Fruit fly (Drosophila melanogaster) whole organism, embryonic: ENCODE measurements around the gene mRpL55.
A peak's percentile ranks its signal among the peaks of the same experiment; 100 is the strongest.

Experiments used
- Adf1 ChIP-seq: fragments of 200-800 bp; sonication (Bioruptor generic); IDR thresholded peaks from 2 replicates; pipeline ENCODE4 v1.3.6; 2022; ENCODE audit warnings: missing biosample characterization, missing genetic modification characterization
- B-H1 ChIP-seq: fragments of 200-800 bp; sonication (Bioruptor generic); IDR thresholded peaks from 3 replicates; pipeline ENCODE4 v1.3.6; 2022; ENCODE audit warnings: missing biosample characterization, missing genetic modification characterization
- Blimp-1 ChIP-seq: fragments of 200-800 bp; sonication (Bioruptor generic); optimal IDR thresholded peaks from 3 replicates; lab custom pipeline; 2018; ENCODE audit warnings: missing biosample characterization, missing genetic modification characterization, mild to moderate bottlenecking, moderate library complexity, missing genetic modification reagents
- Bteb2 ChIP-seq: fragments of 200-800 bp; sonication (Bioruptor generic); optimal IDR thresholded peaks from 2 replicates; lab custom pipeline; 2016; ENCODE audit warnings: missing biosample characterization, missing genetic modification characterization
- CG10321 ChIP-seq: fragments of 200-800 bp; sonication (Bioruptor generic); IDR thresholded peaks from 2 replicates; pipeline ENCODE4 v1.3.6; 2022; ENCODE audit warnings: missing biosample characterization, missing genetic modification characterization
- CG10431 ChIP-seq: fragments of 200-800 bp; sonication (Bioruptor generic); optimal IDR thresholded peaks from 3 replicates; lab custom pipeline; 2018; ENCODE audit warnings: missing biosample characterization, mild to moderate bottlenecking, missing genetic modification characterization
- CG10543 ChIP-seq: fragments of 200-800 bp; sonication (Bioruptor generic); optimal IDR thresholded peaks from 3 replicates; lab custom pipeline; 2017; ENCODE audit warnings: missing biosample characterization, mild to moderate bottlenecking, missing genetic modification characterization, moderate library complexity
- CG11093 ChIP-seq: fragments of 200-800 bp; sonication (Bioruptor generic); IDR thresholded peaks from 3 replicates; pipeline ENCODE4 v1.3.6; 2022; ENCODE audit warnings: missing biosample characterization, missing genetic modification characterization
- CG14710 ChIP-seq: fragments of 200-800 bp; sonication (Bioruptor generic); optimal IDR thresholded peaks from 3 replicates; lab custom pipeline; 2019; ENCODE audit warnings: missing biosample characterization, mild to moderate bottlenecking, missing genetic modification characterization, moderate library complexity
- CG15073 ChIP-seq: fragments of 200-800 bp; sonication (Bioruptor generic); optimal IDR thresholded peaks from 2 replicates; lab custom pipeline; 2016; ENCODE audit warnings: missing biosample characterization, missing genetic modification characterization
- CG17829 ChIP-seq: fragments of 200-800 bp; optimal IDR thresholded peaks from 2 replicates; lab custom pipeline; 2019; ENCODE audit warnings: missing biosample characterization, mild to moderate bottlenecking, missing genetic modification characterization, moderate library complexity
- CG17912 ChIP-seq: fragments of 200-800 bp; sonication (Bioruptor generic); optimal IDR thresholded peaks from 2 replicates; lab custom pipeline; 2018; ENCODE audit warnings: missing biosample characterization, mild to moderate bottlenecking, missing genetic modification characterization
- CG2678 ChIP-seq: fragments of 200-800 bp; sonication (Bioruptor generic); optimal IDR thresholded peaks from 3 replicates; lab custom pipeline; 2019; ENCODE audit warnings: missing biosample characterization, mild to moderate bottlenecking, missing genetic modification characterization, moderate library complexity
- CG31441 ChIP-seq: fragments of 200-800 bp; sonication (Bioruptor generic); IDR thresholded peaks from 2 replicates; pipeline ENCODE4 v1.3.6; 2022; ENCODE audit warnings: missing biosample characterization, missing genetic modification characterization
- CG3163 ChIP-seq: fragments of 200-800 bp; sonication (Bioruptor generic); optimal IDR thresholded peaks from 3 replicates; lab custom pipeline; 2016; ENCODE audit warnings: missing biosample characterization, missing genetic modification characterization
- CG33213 ChIP-seq: fragments of 200-800 bp; sonication (Bioruptor generic); optimal IDR thresholded peaks from 3 replicates; lab custom pipeline; 2016; ENCODE audit warnings: missing biosample characterization, missing genetic modification characterization
- CG34422 ChIP-seq: fragments of 200-800 bp; sonication (Bioruptor generic); IDR thresholded peaks from 3 replicates; pipeline ENCODE4 v1.3.6; 2022; ENCODE audit warnings: missing biosample characterization, missing genetic modification characterization
- CG8765 ChIP-seq: fragments of 200-800 bp; sonication (Bioruptor generic); IDR thresholded peaks from 2 replicates; pipeline ENCODE4 v1.3.6; 2022; ENCODE audit warnings: missing biosample characterization, missing genetic modification characterization
- CG8944 ChIP-seq: fragments of 200-800 bp; sonication (Bioruptor generic); optimal IDR thresholded peaks from 3 replicates; lab custom pipeline; 2016; ENCODE audit warnings: missing biosample characterization, missing genetic modification characterization
- CG9797 ChIP-seq: fragments of 200-800 bp; sonication (Bioruptor generic); optimal IDR thresholded peaks from 3 replicates; lab custom pipeline; 2018; ENCODE audit warnings: missing biosample characterization, mild to moderate bottlenecking, missing genetic modification characterization
- D19B ChIP-seq: fragments of 200-800 bp; sonication (Bioruptor generic); optimal IDR thresholded peaks from 2 replicates; lab custom pipeline; 2017; ENCODE audit warnings: missing biosample characterization, mild to moderate bottlenecking, missing genetic modification characterization
- Dfd ChIP-seq, 2 experiments: fragments of >200 bp; optimal IDR thresholded peaks; 2 replicates each; lab custom pipeline; 2017; ENCODE audit warnings: missing biosample characterization in 2 of 2, missing genetic modification characterization in 2 of 2
- Doc2 ChIP-seq: fragments of 200-800 bp; sonication (Bioruptor generic); IDR thresholded peaks from 2 replicates; pipeline ENCODE4 v1.3.6; 2022; ENCODE audit warnings: missing biosample characterization, missing genetic modification characterization
- Doc3 ChIP-seq: fragments of 200-800 bp; sonication (Bioruptor generic); IDR thresholded peaks from 3 replicates; pipeline ENCODE4 v1.3.6; 2022; ENCODE audit warnings: missing biosample characterization, missing genetic modification characterization; ENCODE audit not compliant: partially characterized antibody
- E2f1 ChIP-seq: fragments of 200-800 bp; sonication (Bioruptor generic); IDR thresholded peaks from 2 replicates; pipeline ENCODE4 v1.3.6; 2022; ENCODE audit warnings: missing biosample characterization, missing genetic modification characterization
- Ets65A ChIP-seq: fragments of 200-800 bp; sonication (Bioruptor generic); peaks from one replicate; lab custom pipeline; 2016; ENCODE audit warnings: missing biosample characterization, missing genetic modification characterization
- Hey ChIP-seq: fragments of 200-800 bp; sonication (Bioruptor generic); optimal IDR thresholded peaks from 3 replicates; lab custom pipeline; 2018; ENCODE audit warnings: missing biosample characterization, mild to moderate bottlenecking, missing genetic modification characterization
- Max ChIP-seq: fragments of 200-800 bp; sonication (Bioruptor generic); optimal IDR thresholded peaks from 2 replicates; lab custom pipeline; 2016; ENCODE audit warnings: missing biosample characterization, mild to moderate bottlenecking, missing genetic modification characterization
- Optix ChIP-seq: fragments of 200-800 bp; sonication (Bioruptor generic); IDR thresholded peaks from 3 replicates; pipeline ENCODE4 v1.3.6; 2022; ENCODE audit warnings: missing biosample characterization, missing genetic modification characterization
- PHDP ChIP-seq: fragments of 200-800 bp; sonication (Bioruptor generic); optimal IDR thresholded peaks from 3 replicates; lab custom pipeline; 2018; ENCODE audit warnings: missing biosample characterization, mild to moderate bottlenecking, missing genetic modification characterization, moderate library complexity
- Scr ChIP-seq: fragments of 200-800 bp; sonication (Bioruptor generic); IDR thresholded peaks from 2 replicates; pipeline ENCODE4 v1.3.6; 2022; ENCODE audit warnings: missing biosample characterization, missing genetic modification characterization; ENCODE audit not compliant: partially characterized antibody
- Six4 ChIP-seq: fragments of 200-800 bp; sonication (Bioruptor generic); optimal IDR thresholded peaks from 2 replicates; lab custom pipeline; 2016; ENCODE audit warnings: missing biosample characterization, missing genetic modification characterization
- Vsx1 ChIP-seq: fragments of 200-800 bp; sonication (Bioruptor generic); optimal IDR thresholded peaks from 2 replicates; lab custom pipeline; 2017; ENCODE audit warnings: missing biosample characterization, mild to moderate bottlenecking, missing genetic modification characterization, missing genetic modification reagents
- ac ChIP-seq: fragments of 200-800 bp; sonication (Bioruptor generic); optimal IDR thresholded peaks from 3 replicates; lab custom pipeline; 2017; ENCODE audit warnings: missing biosample characterization, mild to moderate bottlenecking, missing genetic modification characterization
- caup ChIP-seq: fragments of 200-800 bp; sonication (Bioruptor generic); optimal IDR thresholded peaks from 3 replicates; lab custom pipeline; 2017; ENCODE audit warnings: missing biosample characterization, mild to moderate bottlenecking, missing genetic modification characterization, moderate library complexity; ENCODE audit not compliant: severe bottlenecking
- chm ChIP-seq: fragments of 200-800 bp; sonication (Bioruptor generic); IDR thresholded peaks from 2 replicates; pipeline ENCODE4 v1.3.6; 2022; ENCODE audit warnings: missing biosample characterization, missing genetic modification characterization
- chn ChIP-seq: fragments of 200-800 bp; sonication (Bioruptor generic); optimal IDR thresholded peaks from 2 replicates; lab custom pipeline; 2016; ENCODE audit warnings: missing biosample characterization, missing genetic modification characterization
- eve ChIP-seq, 2 experiments: fragments of >200 bp; optimal IDR thresholded peaks; 2 replicates each; lab custom pipeline; 2017; ENCODE audit warnings: missing biosample characterization in 2 of 2, missing genetic modification characterization in 2 of 2
- gsb-n ChIP-seq: fragments of 200-800 bp; sonication (Bioruptor generic); optimal IDR thresholded peaks from 3 replicates; lab custom pipeline; 2018; ENCODE audit warnings: missing biosample characterization, mild to moderate bottlenecking, missing genetic modification characterization
- pnt ChIP-seq: fragments of 200-800 bp; sonication (Bioruptor generic); optimal IDR thresholded peaks from 3 replicates; lab custom pipeline; 2016; ENCODE audit warnings: missing biosample characterization, missing genetic modification characterization
- prd ChIP-seq, 3 experiments: fragments of >200 bp in 2 of 3; fragments of 200-800 bp in 1 of 3; sonication (Bioruptor generic) in 1 of 3; optimal IDR thresholded peaks in 2 of 3; IDR thresholded peaks in 1 of 3; 2 replicates in 2 of 3; 3 replicates in 1 of 3; pipeline versions ENCODE4 v1.3.6 to Lab custom; 2017 to 2022; ENCODE audit warnings: missing biosample characterization in 1 of 3, missing genetic modification characterization in 1 of 3
- run ChIP-seq: fragments of 200-800 bp; sonication (Bioruptor generic); optimal IDR thresholded peaks from 3 replicates; lab custom pipeline; 2018; ENCODE audit warnings: missing biosample characterization, mild to moderate bottlenecking, missing genetic modification characterization
- sc ChIP-seq, 3 experiments: fragments of >200 bp in 2 of 3; fragments of 200-800 bp in 1 of 3; sonication (Bioruptor generic) in 1 of 3; optimal IDR thresholded peaks; 2 replicates in 2 of 3; 3 replicates in 1 of 3; lab custom pipeline; 2017; ENCODE audit warnings: mild to moderate bottlenecking in 1 of 3, missing biosample characterization in 1 of 3, missing genetic modification characterization in 1 of 3, missing genetic modification reagents in 1 of 3
- seq ChIP-seq: fragments of 200-800 bp; sonication (Bioruptor generic); IDR thresholded peaks from 2 replicates; pipeline ENCODE4 v1.3.6; 2022; ENCODE audit warnings: missing biosample characterization, missing genetic modification characterization
- sisA ChIP-seq: fragments of 200-800 bp; sonication (Bioruptor generic); IDR thresholded peaks from 2 replicates; pipeline ENCODE4 v1.3.6; 2022; ENCODE audit warnings: missing biosample characterization, missing genetic modification characterization
- slou ChIP-seq: fragments of 200-800 bp; sonication (Bioruptor generic); optimal IDR thresholded peaks from 3 replicates; lab custom pipeline; 2016; ENCODE audit warnings: missing biosample characterization, missing genetic modification characterization
- slp2 ChIP-seq: fragments of 200-800 bp; sonication (Bioruptor generic); optimal IDR thresholded peaks from 2 replicates; lab custom pipeline; 2016; ENCODE audit warnings: missing biosample characterization, missing genetic modification characterization
- ssp ChIP-seq: fragments of 200-800 bp; sonication (Bioruptor generic); IDR thresholded peaks from 2 replicates; pipeline ENCODE4 v1.3.6; 2022; ENCODE audit warnings: missing biosample characterization, missing genetic modification characterization
- tna ChIP-seq: fragments of 200-800 bp; sonication (Bioruptor generic); IDR thresholded peaks from 2 replicates; pipeline ENCODE4 v1.3.6; 2022; ENCODE audit warnings: missing biosample characterization, missing genetic modification characterization; ENCODE audit not compliant: partially characterized antibody
- trh ChIP-seq: fragments of 200-800 bp; sonication (Bioruptor generic); optimal IDR thresholded peaks from 2 replicates; lab custom pipeline; 2016; ENCODE audit warnings: missing biosample characterization, missing genetic modification characterization
- tx ChIP-seq: fragments of 200-800 bp; sonication (Bioruptor generic); optimal IDR thresholded peaks from 2 replicates; lab custom pipeline; 2016; ENCODE audit warnings: missing biosample characterization, missing genetic modification characterization

Gene mRpL55

dm6 chr3R:19108126-19108525 lies 13.4 kb upstream of the mRpL55 start (continued):
- no peak for TF ChIP-seq caup (GFP tag; lab: Kevin White, UChicago)
- no peak for TF ChIP-seq seq (GFP tag; lab: Robert Waterston, UW)
- no peak for TF ChIP-seq CG10543
- TF ChIP-seq chn (GFP tag; lab: Kevin White, UChicago) = peak; percentile 32
- no peak for TF ChIP-seq CG8765 (GFP tag; lab: Robert Waterston, UW)
- no peak for TF ChIP-seq Max
- peak in 1 of 2 experiments; percentile 78 for TF ChIP-seq eve (GFP tag; optimal IDR thresholded peaks at IDR 0.05; lab: Kevin White, UChicago)
- no peak for TF ChIP-seq Six4 (GFP tag; lab: Kevin White, UChicago)
- TF ChIP-seq CG17912 = no peak
- TF ChIP-seq sisA (GFP tag; lab: Robert Waterston, UW) = no peak
- no peak for TF ChIP-seq slp2 (GFP tag; lab: Kevin White, UChicago)
- no peak for TF ChIP-seq CG10431 (GFP tag; lab: Kevin White, UChicago)
- no peak for TF ChIP-seq Hey (tag; lab: Kevin White, UChicago)
- no peak for TF ChIP-seq Doc3 (GFP tag; lab: Robert Waterston, UW)
- no peak for TF ChIP-seq PHDP
- peak; percentile 39 for TF ChIP-seq CG17829 (tag; lab: Kevin White, UChicago)
- TF ChIP-seq CG11093 (GFP tag; lab: Robert Waterston, UW) = no peak
- TF ChIP-seq E2f1 (GFP tag; lab: Robert Waterston, UW) = no peak
- TF ChIP-seq Doc2 (GFP tag; lab: Robert Waterston, UW) = no peak
- no peak for TF ChIP-seq B-H1 (GFP tag; lab: Robert Waterston, UW)
- peak; percentile 60 for TF ChIP-seq chm (GFP tag; lab: Robert Waterston, UW)
- TF ChIP-seq sc (optimal IDR thresholded peaks at IDR 0.05; lab: Kevin White, UChicago) = no peak
- TF ChIP-seq sc (GFP tag; optimal IDR thresholded peaks at IDR 0.05; lab: Kevin White, UChicago) = no peak
- TF ChIP-seq CG8944 (GFP tag; lab: Kevin White, UChicago) = no peak
- TF ChIP-seq pnt (GFP tag; lab: Kevin White, UChicago) = peak; percentile 13
- no peak for TF ChIP-seq tx (GFP tag; lab: Kevin White, UChicago)
- no peak for TF ChIP-seq CG3163
- no peak for TF ChIP-seq CG15073
- TF ChIP-seq CG31441 = peak; percentile 45; the same call in 1 of the 2 replicates
- no peak for TF ChIP-seq CG34422 (GFP tag; lab: Robert Waterston, UW)
- no peak for TF ChIP-seq CG9797 (GFP tag; lab: Kevin White, UChicago)
- TF ChIP-seq Adf1 (GFP tag; lab: Robert Waterston, UW) = no peak
- no peak for TF ChIP-seq CG33213 (GFP tag; lab: Kevin White, UChicago)
- peak; percentile 29 for TF ChIP-seq CG14710 (tag; lab: Kevin White, UChicago)
- TF ChIP-seq Optix (GFP tag; lab: Robert Waterston, UW) = no peak
- peak; percentile 54 for TF ChIP-seq Blimp-1 (GFP tag; lab: Kevin White, UChicago)
- no peak for TF ChIP-seq ac
- peak; percentile 13 for TF ChIP-seq CG2678 (tag; lab: Kevin White, UChicago)
- no peak for TF ChIP-seq Scr (GFP tag; lab: Robert Waterston, UW)
- no peak for TF ChIP-seq prd (optimal IDR thresholded peaks at IDR 0.05; lab: Kevin White, UChicago)
- TF ChIP-seq prd (GFP tag; IDR thresholded peaks at IDR 0.05; lab: Robert Waterston, UW) = no peak
- TF ChIP-seq Vsx1 (GFP tag; lab: Kevin White, UChicago) = no peak
- TF ChIP-seq Bteb2 (GFP tag; lab: Kevin White, UChicago) = no peak
- TF ChIP-seq tna (GFP tag; lab: Robert Waterston, UW) = no peak
- TF ChIP-seq gsb-n = peak; percentile 41
- TF ChIP-seq trh (GFP tag; lab: Kevin White, UChicago) = no peak
- no peak for TF ChIP-seq ssp
- no peak for TF ChIP-seq CG10321 (GFP tag; lab: Robert Waterston, UW)
- TF ChIP-seq slou (GFP tag; lab: Kevin White, UChicago) = no peak
- no peak for TF ChIP-seq Dfd (GFP tag; optimal IDR thresholded peaks at IDR 0.05; lab: Kevin White, UChicago)
- TF ChIP-seq Ets65A (GFP tag; lab: Kevin White, UChicago) = peak; percentile 19
- no peak for TF ChIP-seq D19B (GFP tag; lab: Kevin White, UChicago)
- no peak for TF ChIP-seq run (tag; lab: Kevin White, UChicago)
